Worm (Caenorhabditis elegans): ENCODE results near the gene rps-4.

DNA sequence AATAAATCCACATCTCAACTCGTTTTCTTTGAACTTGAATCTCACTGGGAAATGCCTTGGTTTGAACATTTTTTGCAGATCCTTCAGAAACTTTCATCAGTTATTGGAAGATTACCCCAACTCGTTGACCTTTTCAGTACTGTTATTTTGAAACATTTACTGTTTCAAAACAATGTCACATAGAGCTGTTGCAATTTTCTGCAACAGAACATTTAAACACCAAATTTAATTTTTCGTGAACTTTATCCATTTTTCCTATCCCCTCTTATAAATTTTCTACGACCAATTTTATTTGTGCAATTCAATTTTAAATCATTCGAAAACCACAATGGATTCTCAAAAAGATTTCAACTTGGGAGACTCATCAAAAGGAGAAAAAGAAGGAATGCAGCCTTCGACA is 23.4 kb upstream of the rps-4 start, which contains the start of gene ZC477.2:
- TF ChIP-seq nhr-12 (tag; optimal IDR thresholded peaks at IDR 0.05) (no peak), nhr-237 (tag; optimal IDR thresholded peaks at IDR 0.05) (no peak), blmp-1 (tag; optimal IDR thresholded peaks at IDR 0.05) (no peak), unc-120 (tag; optimal IDR thresholded peaks at IDR 0.05; ENCODE audit: poor library complexity, severe bottlenecking) (no peak), snpc-4 (tag; optimal IDR thresholded peaks at IDR 0.05) (no peak), nhr-28 (tag; optimal IDR thresholded peaks at IDR 0.05) (no peak), mep-1 (tag; optimal IDR thresholded peaks at IDR 0.05) (no peak), lsy-2 (tag; optimal IDR thresholded peaks at IDR 0.05) (no peak), pha-4 (tag; optimal IDR thresholded peaks at IDR 0.05) (no peak), ces-1 (GFP tag; optimal IDR thresholded peaks at IDR 0.05) (no peak), ceh-83 (GFP tag; optimal IDR thresholded peaks at IDR 0.05) (no peak), mab-5 (tag; optimal IDR thresholded peaks at IDR 0.05) (no peak)

All from whole organism, mixed stage, embryonic.